Worm (Caenorhabditis elegans): ENCODE data around the gene C24H11.2.

DNA sequence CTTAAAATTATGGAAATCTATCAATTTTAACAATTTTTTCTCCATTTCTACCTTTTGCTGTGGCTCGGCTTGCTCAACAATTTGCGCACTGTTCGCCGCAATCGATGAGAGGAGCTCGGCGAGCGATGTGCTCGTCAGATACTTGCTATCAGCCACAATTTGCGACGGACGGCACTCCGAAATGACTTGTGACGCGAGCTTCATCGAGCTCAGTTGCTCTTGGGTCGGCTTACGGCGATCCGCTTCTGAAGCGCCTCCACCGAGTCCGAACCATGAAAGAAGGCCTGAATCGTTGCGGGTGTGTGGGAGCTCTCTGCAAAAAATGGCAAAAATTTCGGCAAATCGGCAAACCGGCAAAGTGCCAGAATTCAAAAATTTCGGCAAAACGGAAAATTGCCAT is 31.5 kb downstream of the C24H11.2 start:
- TF ChIP-seq pag-3 (tag; optimal IDR thresholded peaks at IDR 0.05; ENCODE audit: borderline replicate concordance) (no peak), ceh-24 (tag; optimal IDR thresholded peaks at IDR 0.05) (no peak), K02D7.2 (tag; optimal IDR thresholded peaks at IDR 0.05) (no peak), pqm-1 (tag; optimal IDR thresholded peaks at IDR 0.05) (no peak), ets-4 (tag; optimal IDR thresholded peaks at IDR 0.05) (no peak)

Measured in whole organism, late embryonic.